Worm (Caenorhabditis elegans) whole organism, L2 larva: ENCODE results near the gene F33C8.4.

Source experiments
- C34F6.9 ChIP-seq: fragments of 150-350 bp; optimal IDR thresholded peaks from 2 replicates; lab custom pipeline; 2014; ENCODE audit warnings: missing biosample characterization, missing genetic modification characterization
- F13H6.1 ChIP-seq: sonication (generic microtip); optimal IDR thresholded peaks from 2 replicates; lab custom pipeline; 2016; ENCODE audit warnings: missing genetic modification characterization, missing compliant biosample characterization
- Y55F3AM.14 ChIP-seq: fragments of 200-800 bp; sonication (Bioruptor generic); optimal IDR thresholded peaks from 2 replicates; lab custom pipeline; 2018; ENCODE audit warnings: mild to moderate bottlenecking, missing genetic modification characterization, missing compliant biosample characterization
- ZK546.5 ChIP-seq: sonication (generic microtip); optimal IDR thresholded peaks from 2 replicates; lab custom pipeline; 2017; ENCODE audit warnings: missing biosample characterization, missing genetic modification characterization
- alr-1 ChIP-seq: fragments of 150-350 bp; optimal IDR thresholded peaks from 2 replicates; lab custom pipeline; 2014; ENCODE audit warnings: missing biosample characterization, missing genetic modification characterization
- aly-2 ChIP-seq: fragments of 150-350 bp; optimal IDR thresholded peaks from 2 replicates; lab custom pipeline; 2014; ENCODE audit warnings: missing biosample characterization, missing genetic modification characterization
- ama-1 ChIP-seq: fragments of 150-350 bp; optimal IDR thresholded peaks from 2 replicates; lab custom pipeline; 2018; ENCODE audit warnings: inconsistent platforms
- blmp-1 ChIP-seq: sonication (generic microtip); optimal IDR thresholded peaks from 2 replicates; lab custom pipeline; 2017; ENCODE audit warnings: missing genetic modification characterization, mild to moderate bottlenecking, missing compliant biosample characterization, antibody characterized with exemption, moderate library complexity; ENCODE audit not compliant: insufficient read depth
- ceh-16 ChIP-seq: fragments of 150-350 bp; optimal IDR thresholded peaks from 2 replicates; lab custom pipeline; 2014; ENCODE audit warnings: missing biosample characterization, missing genetic modification characterization
- ceh-82 ChIP-seq: fragments of 150-350 bp; optimal IDR thresholded peaks from 2 replicates; lab custom pipeline; 2014; ENCODE audit warnings: missing biosample characterization, missing genetic modification characterization
- crh-2 ChIP-seq: sonication (generic microtip); optimal IDR thresholded peaks from 2 replicates; lab custom pipeline; 2017; ENCODE audit warnings: missing biosample characterization, missing genetic modification characterization
- dmd-4 ChIP-seq: sonication (generic microtip); optimal IDR thresholded peaks from 2 replicates; lab custom pipeline; 2017; ENCODE audit warnings: missing biosample characterization, missing genetic modification characterization
- egl-27 ChIP-seq: sonication (generic microtip); optimal IDR thresholded peaks from 3 replicates; lab custom pipeline; 2017; ENCODE audit warnings: missing biosample characterization, missing genetic modification reagents, missing genetic modification characterization
- elt-1 ChIP-seq: fragments of 150-350 bp; optimal IDR thresholded peaks from 2 replicates; lab custom pipeline; 2014; ENCODE audit warnings: missing biosample characterization, missing genetic modification characterization
- elt-3 ChIP-seq: sonication (generic microtip); optimal IDR thresholded peaks from 2 replicates; lab custom pipeline; 2017; ENCODE audit warnings: missing biosample characterization, missing genetic modification characterization
- fos-1 ChIP-seq: fragments of 150-350 bp; optimal IDR thresholded peaks from 2 replicates; lab custom pipeline; 2014; ENCODE audit warnings: missing biosample characterization, missing genetic modification characterization
- gmeb-1 ChIP-seq: fragments of 150-350 bp; optimal IDR thresholded peaks from 2 replicates; lab custom pipeline; 2014; ENCODE audit warnings: missing biosample characterization, missing genetic modification characterization
- lin-11 ChIP-seq: fragments of 150-350 bp; sonication (generic microtip); optimal IDR thresholded peaks from 2 replicates; lab custom pipeline; 2014; ENCODE audit warnings: missing biosample characterization, missing genetic modification characterization, inconsistent platforms, mixed read lengths
- lin-13 ChIP-seq: fragments of 150-350 bp; optimal IDR thresholded peaks from 2 replicates; lab custom pipeline; 2014; ENCODE audit warnings: missing biosample characterization, missing genetic modification reagents, missing genetic modification characterization
- lin-39 ChIP-seq: fragments of 150-350 bp; optimal IDR thresholded peaks from 2 replicates; lab custom pipeline; 2014; ENCODE audit warnings: missing biosample characterization, missing genetic modification reagents, missing genetic modification characterization
- lsy-2 ChIP-seq, 2 experiments: fragments of 150-350 bp in 1 of 2; sonication (generic microtip) in 1 of 2; optimal IDR thresholded peaks; 2 replicates each; lab custom pipeline; 2014 to 2017; ENCODE audit warnings: missing biosample characterization in 2 of 2, missing genetic modification characterization in 2 of 2
- mab-5 ChIP-seq: fragments of 150-350 bp; optimal IDR thresholded peaks from 2 replicates; lab custom pipeline; 2014; ENCODE audit warnings: missing biosample characterization, missing genetic modification characterization
- mbf-1 ChIP-seq: sonication (generic microtip); optimal IDR thresholded peaks from 2 replicates; lab custom pipeline; 2017; ENCODE audit warnings: missing biosample characterization, missing genetic modification characterization
- mdl-1 ChIP-seq, 2 experiments: fragments of 150-350 bp in 1 of 2; sonication (generic microtip) in 1 of 2; optimal IDR thresholded peaks; 2 replicates each; lab custom pipeline; 2017; ENCODE audit warnings: missing biosample characterization in 2 of 2, missing genetic modification characterization in 2 of 2
- nhr-10 ChIP-seq: sonication (generic microtip); optimal IDR thresholded peaks from 2 replicates; lab custom pipeline; 2017; ENCODE audit warnings: missing biosample characterization, missing genetic modification characterization
- nhr-11 ChIP-seq: fragments of 150-350 bp; optimal IDR thresholded peaks from 2 replicates; lab custom pipeline; 2014; ENCODE audit warnings: missing biosample characterization, missing genetic modification characterization
- nhr-12 ChIP-seq: fragments of 150-350 bp; optimal IDR thresholded peaks from 2 replicates; lab custom pipeline; 2014; ENCODE audit warnings: missing biosample characterization, missing genetic modification characterization
- nhr-129 ChIP-seq: fragments of 150-350 bp; optimal IDR thresholded peaks from 2 replicates; lab custom pipeline; 2014; ENCODE audit warnings: missing biosample characterization, missing genetic modification characterization
- nhr-21 ChIP-seq: fragments of 150-350 bp; optimal IDR thresholded peaks from 2 replicates; lab custom pipeline; 2014; ENCODE audit warnings: missing biosample characterization, missing genetic modification characterization
- nhr-23 ChIP-seq: fragments of 150-350 bp; optimal IDR thresholded peaks from 2 replicates; lab custom pipeline; 2014; ENCODE audit warnings: missing biosample characterization, missing genetic modification reagents, missing genetic modification characterization
- nhr-237 ChIP-seq: fragments of 150-350 bp; optimal IDR thresholded peaks from 2 replicates; lab custom pipeline; 2014; ENCODE audit warnings: missing biosample characterization, missing genetic modification characterization
- nhr-25 ChIP-seq: fragments of 150-350 bp; sonication (generic microtip); optimal IDR thresholded peaks from 3 replicates; lab custom pipeline; 2014; ENCODE audit warnings: missing biosample characterization, missing genetic modification characterization
- nhr-6 ChIP-seq: fragments of 150-350 bp; optimal IDR thresholded peaks from 2 replicates; lab custom pipeline; 2014; ENCODE audit warnings: missing biosample characterization, missing genetic modification characterization
- nhr-77 ChIP-seq: fragments of 150-350 bp; optimal IDR thresholded peaks from 2 replicates; lab custom pipeline; 2014; ENCODE audit warnings: missing biosample characterization, missing genetic modification characterization
- peb-1 ChIP-seq: fragments of 150-350 bp; optimal IDR thresholded peaks from 2 replicates; lab custom pipeline; 2014; ENCODE audit warnings: missing biosample characterization, missing genetic modification characterization
- sem-4 ChIP-seq: fragments of 150-350 bp; optimal IDR thresholded peaks from 2 replicates; lab custom pipeline; 2014; ENCODE audit warnings: missing biosample characterization, missing genetic modification reagents, missing genetic modification characterization
- skn-1 ChIP-seq: sonication (generic microtip); optimal IDR thresholded peaks from 2 replicates; lab custom pipeline; 2017; ENCODE audit warnings: missing biosample characterization, missing genetic modification characterization
- sma-3 ChIP-seq: sonication (generic microtip); optimal IDR thresholded peaks from 2 replicates; lab custom pipeline; 2016; ENCODE audit warnings: missing genetic modification reagents, missing genetic modification characterization, missing compliant biosample characterization
- snpc-4 ChIP-seq: fragments of 150-350 bp; optimal IDR thresholded peaks from 2 replicates; lab custom pipeline; 2014; ENCODE audit warnings: missing biosample characterization, missing genetic modification characterization
- unc-39 ChIP-seq: fragments of 150-350 bp; optimal IDR thresholded peaks from 2 replicates; lab custom pipeline; 2014; ENCODE audit warnings: missing biosample characterization, missing genetic modification characterization
- unc-62 ChIP-seq: fragments of 150-350 bp; optimal IDR thresholded peaks from 2 replicates; lab custom pipeline; 2014; ENCODE audit warnings: missing biosample characterization, missing genetic modification reagents, missing genetic modification characterization
- zag-1 ChIP-seq: fragments of 150-350 bp; optimal IDR thresholded peaks from 2 replicates; lab custom pipeline; 2014; ENCODE audit warnings: missing biosample characterization, missing genetic modification characterization
- ztf-1 ChIP-seq: fragments of 200-800 bp; sonication (Bioruptor generic); conservative IDR thresholded peaks from 2 replicates; pipeline ENCODE4 v1.3.6; 2022; ENCODE audit warnings: missing genetic modification characterization, missing compliant biosample characterization
- ztf-11 ChIP-seq: sonication (generic microtip); optimal IDR thresholded peaks from 2 replicates; lab custom pipeline; 2017; ENCODE audit warnings: missing biosample characterization, missing genetic modification characterization
- ztf-4 ChIP-seq: fragments of 150-350 bp; optimal IDR thresholded peaks from 2 replicates; lab custom pipeline; 2014; ENCODE audit warnings: missing biosample characterization, missing genetic modification characterization

Gene F33C8.4

DNA sequence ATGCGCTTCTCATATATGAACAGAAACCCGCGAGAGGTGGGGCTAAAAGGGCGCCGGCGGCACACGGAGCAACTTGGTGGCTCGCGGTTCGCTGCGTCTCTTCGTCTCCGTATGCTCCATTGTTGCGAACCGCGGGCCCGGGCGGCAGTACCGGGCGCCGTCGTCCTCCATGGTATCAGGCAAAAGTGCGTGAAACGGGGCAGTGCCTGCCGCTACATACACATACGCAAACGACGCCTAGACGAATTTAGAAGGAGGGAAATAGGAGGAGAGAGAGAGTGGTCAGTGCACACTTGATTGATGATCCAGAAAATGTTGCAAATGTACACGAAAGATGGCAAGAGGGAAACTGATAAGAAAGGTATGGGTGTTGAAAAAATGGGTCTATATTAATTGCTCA lies 12.4 kb downstream of the F33C8.4 start:
- TF ChIP-seq nhr-25 (tag; lab: Kevin White, UChicago) (no peak), lin-39 (tag; lab: Kevin White, UChicago) (no peak), sem-4 (no peak), mab-5 (tag; lab: Kevin White, UChicago) (no peak), nhr-77 (tag; lab: Kevin White, UChicago) (no peak), snpc-4 (tag; lab: Kevin White, UChicago) (peak; percentile 61), lin-11 (tag; lab: Kevin White, UChicago) (no peak), skn-1 (no peak), Y55F3AM.14 (GFP tag; lab: Kevin White, UChicago) (no peak), nhr-12 (no peak), mdl-1 (tag; optimal IDR thresholded peaks at IDR 0.05; lab: Kevin White, UChicago) (no peak), ceh-16 (tag; lab: Kevin White, UChicago) (no peak), ztf-4 (tag; lab: Kevin White, UChicago) (no peak), unc-39 (tag; lab: Kevin White, UChicago) (no peak), nhr-10 (tag; lab: Kevin White, UChicago) (no peak), ztf-1 (GFP tag; lab: Robert Waterston, UW) (no peak), nhr-11 (no peak), fos-1 (tag; lab: Kevin White, UChicago) (peak; percentile 51), dmd-4 (tag; lab: Kevin White, UChicago) (no peak), ZK546.5 (tag; lab: Kevin White, UChicago) (no peak), aly-2 (tag; lab: Kevin White, UChicago) (no peak), nhr-237 (tag; lab: Kevin White, UChicago) (no peak), zag-1 (tag; lab: Kevin White, UChicago) (peak; percentile 57), unc-62 (GFP tag; lab: Kevin White, UChicago) (no peak), lin-13 (GFP tag; lab: Kevin White, UChicago) (no peak), gmeb-1 (tag; lab: Kevin White, UChicago) (peak; percentile 10), elt-1 (no peak), egl-27 (no peak), mbf-1 (tag; lab: Kevin White, UChicago) (no peak), elt-3 (tag; lab: Kevin White, UChicago) (no peak), C34F6.9 (tag; lab: Kevin White, UChicago) (no peak), alr-1 (tag; lab: Kevin White, UChicago) (no peak), ceh-82 (no peak), sma-3 (GFP tag; lab: Kevin White, UChicago) (no peak), F13H6.1 (tag; lab: Kevin White, UChicago) (no peak), nhr-23 (tag; lab: Kevin White, UChicago) (no peak), lsy-2 (tag; optimal IDR thresholded peaks at IDR 0.05; lab: Kevin White, UChicago) (no peak), nhr-21 (tag; lab: Kevin White, UChicago) (peak; percentile 11)
- TF ChIP-seq, all 48 proteins: peak for 5

DNA sequence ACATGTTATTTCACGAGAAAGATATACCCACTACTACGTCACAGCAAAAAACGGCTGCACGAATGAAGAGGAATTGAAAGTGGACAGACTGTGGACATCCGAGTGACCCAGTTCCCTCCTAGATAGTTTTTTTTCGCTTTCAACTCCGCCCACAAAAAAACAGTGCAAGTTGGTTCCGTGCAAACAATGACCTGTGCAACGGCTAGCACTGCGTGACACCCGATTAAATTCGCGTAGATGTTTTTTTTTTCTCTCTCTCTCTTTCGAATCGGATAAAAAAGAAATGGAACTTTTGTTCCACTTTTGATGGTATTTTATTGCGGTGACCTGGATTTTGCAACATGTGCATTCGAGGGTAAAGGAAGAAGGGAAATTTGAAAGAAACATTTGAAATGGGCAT lies 13.1 kb downstream of the F33C8.4 start:
- TF ChIP-seq F13H6.1 (tag; lab: Kevin White, UChicago) (no peak), lin-11 (tag; lab: Kevin White, UChicago) (no peak), fos-1 (tag; lab: Kevin White, UChicago) (no peak), nhr-23 (tag; lab: Kevin White, UChicago) (no peak), elt-1 (no peak), lin-39 (tag; lab: Kevin White, UChicago) (no peak), ceh-82 (no peak), nhr-237 (tag; lab: Kevin White, UChicago) (no peak)

DNA sequence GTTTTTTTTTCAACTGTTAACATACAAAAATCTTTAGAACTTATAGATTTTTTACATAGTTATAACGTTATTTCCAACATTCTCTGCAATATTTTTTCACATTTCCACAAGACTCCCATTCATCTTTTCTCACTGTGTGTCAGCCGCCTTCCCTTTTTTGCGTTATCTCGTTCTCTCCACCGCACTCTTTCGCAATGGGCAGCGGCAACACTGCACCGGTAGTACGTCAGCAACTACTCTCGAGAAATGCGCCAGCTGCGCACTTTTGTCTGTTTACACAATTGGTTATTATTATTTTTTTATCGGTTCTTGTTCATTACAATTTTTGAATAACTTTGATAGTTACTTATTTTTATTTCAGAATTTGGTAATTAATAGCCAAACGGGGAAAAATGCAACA lies 14.9 kb downstream of the F33C8.4 start, which contains the start of gene C05G5.2:
Gene C05G5.2, plus strand, starts transcription at position 356 of the 400 bp plus-strand sequence.
- no peak for TF ChIP-seq peb-1
- peak; percentile 67 for TF ChIP-seq mab-5 (tag; lab: Kevin White, UChicago)
- no peak for TF ChIP-seq nhr-11
- TF ChIP-seq nhr-237 (tag; lab: Kevin White, UChicago): no peak
- TF ChIP-seq ceh-16 (tag; lab: Kevin White, UChicago): peak; percentile 46
- TF ChIP-seq nhr-129 (tag; lab: Kevin White, UChicago): peak; percentile 90
- peak; percentile 91 for TF ChIP-seq nhr-25 (tag; lab: Kevin White, UChicago)
- peak; percentile 89 for TF ChIP-seq sma-3 (GFP tag; lab: Kevin White, UChicago)
- TF ChIP-seq zag-1 (tag; lab: Kevin White, UChicago): peak; percentile 84
- TF ChIP-seq ztf-11 (tag; lab: Kevin White, UChicago): peak; percentile 5
- TF ChIP-seq nhr-6: peak; percentile 66
- peak; percentile 98 for TF ChIP-seq fos-1 (tag; lab: Kevin White, UChicago)
- peak; percentile 95 for TF ChIP-seq crh-2 (tag; lab: Kevin White, UChicago)
- no peak for TF ChIP-seq mbf-1 (tag; lab: Kevin White, UChicago)
- TF ChIP-seq alr-1 (tag; lab: Kevin White, UChicago): no peak
- no peak for TF ChIP-seq nhr-10 (tag; lab: Kevin White, UChicago)
- peak in 1 of 2 experiments; percentile 81 for TF ChIP-seq mdl-1 (tag; optimal IDR thresholded peaks at IDR 0.05; lab: Kevin White, UChicago)
- TF ChIP-seq nhr-23 (tag; lab: Kevin White, UChicago): no peak
- peak; percentile 26 for TF ChIP-seq Y55F3AM.14 (GFP tag; lab: Kevin White, UChicago)
- peak; percentile 82 for TF ChIP-seq egl-27
- TF ChIP-seq elt-3 (tag; lab: Kevin White, UChicago): no peak
- peak; percentile 82 for TF ChIP-seq sem-4
- TF ChIP-seq elt-1: no peak
- TF ChIP-seq ceh-82: peak; percentile 18
- no peak for TF ChIP-seq lin-39 (tag; lab: Kevin White, UChicago)
- TF ChIP-seq lin-11 (tag; lab: Kevin White, UChicago): peak; percentile 77
- no peak for TF ChIP-seq unc-62 (GFP tag; lab: Kevin White, UChicago)
- peak; percentile 59 for TF ChIP-seq blmp-1 (tag; lab: Kevin White, UChicago)
- TF ChIP-seq ztf-4 (tag; lab: Kevin White, UChicago): peak; percentile 57
- TF ChIP-seq gmeb-1 (tag; lab: Kevin White, UChicago): peak; percentile 75
- no peak for TF ChIP-seq ZK546.5 (tag; lab: Kevin White, UChicago)
- TF ChIP-seq nhr-77 (tag; lab: Kevin White, UChicago): no peak
- TF ChIP-seq skn-1: peak; percentile 45
- peak; percentile 80 for TF ChIP-seq snpc-4 (tag; lab: Kevin White, UChicago)
- no peak for TF ChIP-seq aly-2 (tag; lab: Kevin White, UChicago)
- TF ChIP-seq ama-1 (lab: Kevin White, UChicago): no peak
